Fruit fly (Drosophila melanogaster): ENCODE measurements around the gene cad.
A peak's percentile ranks its signal among the peaks of the same experiment; 100 is the strongest.

cad gene

DNA sequence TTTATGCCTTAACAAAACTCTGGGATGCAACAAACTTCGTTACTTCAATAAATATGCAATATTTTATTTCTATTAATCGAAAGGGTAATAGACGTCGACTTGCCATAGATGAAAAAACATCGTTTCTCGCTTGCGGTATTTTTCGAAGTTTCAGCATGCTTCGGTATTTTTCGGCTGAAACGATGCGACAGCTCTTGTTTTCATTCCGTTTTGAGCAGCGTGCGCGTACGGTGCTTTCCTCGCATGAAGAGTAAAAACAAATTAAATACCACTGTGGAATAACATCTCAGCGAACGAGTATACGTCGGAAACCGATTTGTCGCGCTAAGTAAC lies 26.9 kb downstream of the cad start, which contains the start of gene CG9328 (continued):
- no peak for TF ChIP-seq salm (tag; optimal IDR thresholded peaks at IDR 0.05)
- peak; percentile 61 for TF ChIP-seq lilli (GFP tag; optimal IDR thresholded peaks at IDR 0.05)
- no peak for TF ChIP-seq sr (GFP tag; IDR thresholded peaks at IDR 0.05)
- TF ChIP-seq CG15011 (GFP tag; optimal IDR thresholded peaks at IDR 0.05), result no peak
- peak; percentile 55 for TF ChIP-seq dm (GFP tag; optimal IDR thresholded peaks at IDR 0.05)
- TF ChIP-seq pnt (GFP tag; optimal IDR thresholded peaks at IDR 0.05), result no peak
- peak; percentile 33 for TF ChIP-seq Lhr (GFP tag; optimal IDR thresholded peaks at IDR 0.05)
- peak; percentile 21 for TF ChIP-seq zf30C (GFP tag; optimal IDR thresholded peaks at IDR 0.05)
- TF ChIP-seq CG12942 (GFP tag; optimal IDR thresholded peaks at IDR 0.05), result no peak
- TF ChIP-seq trem (tag; optimal IDR thresholded peaks at IDR 0.05), result peak; percentile 70
- peak; percentile 11 for TF ChIP-seq CG9437 (GFP tag; optimal IDR thresholded peaks at IDR 0.05)
- TF ChIP-seq Hr78 (GFP tag; optimal IDR thresholded peaks at IDR 0.05), result no peak
- TF ChIP-seq Abd-B (GFP tag; optimal IDR thresholded peaks at IDR 0.05), result no peak
- no peak for TF ChIP-seq tgo (GFP tag; IDR thresholded peaks at IDR 0.05)
- no peak; the same call in 1 of the 2 replicates for TF ChIP-seq CG31224 (GFP tag; IDR thresholded peaks at IDR 0.05)
- TF ChIP-seq Med (GFP tag), result peak; percentile 91
- TF ChIP-seq usp (GFP tag; optimal IDR thresholded peaks at IDR 0.05), result no peak
- no peak for TF ChIP-seq br (optimal IDR thresholded peaks at IDR 0.05)
- TF ChIP-seq CG15514 (GFP tag; optimal IDR thresholded peaks at IDR 0.05), result peak; percentile 65
- TF ChIP-seq Eip74EF (GFP tag; optimal IDR thresholded peaks at IDR 0.05), result peak in 1 of 2 experiments; percentile 44
- 0 out of 3 replicates have a peak, but pooled peaks have one; percentile 34 for TF ChIP-seq CG14860 (GFP tag; IDR thresholded peaks at IDR 0.05; ENCODE audit: partially characterized antibody)
- peak; percentile 33 for TF ChIP-seq shn (GFP tag; optimal IDR thresholded peaks at IDR 0.05)

DNA sequence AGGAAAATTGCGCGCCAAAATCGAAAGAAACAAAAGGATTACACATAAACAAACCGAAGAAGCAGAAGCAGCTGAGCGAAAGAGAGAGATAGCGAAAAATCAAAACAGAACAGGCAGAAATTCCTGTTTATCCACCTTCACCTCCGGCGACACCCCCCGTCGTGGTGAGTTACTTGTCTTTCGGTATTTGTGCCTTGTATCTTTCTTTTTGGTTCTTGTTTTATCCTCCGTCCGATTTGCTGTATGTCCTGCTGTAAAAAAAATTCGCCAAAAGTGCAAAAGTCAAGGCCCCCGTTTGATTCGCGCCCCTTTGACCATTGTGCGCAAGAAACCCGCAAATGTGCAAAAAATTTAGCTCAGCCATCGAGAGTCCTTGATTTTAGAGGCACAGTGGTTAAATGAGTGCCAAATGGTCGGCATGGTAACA lies 27.8 kb downstream of the cad start:
- TF ChIP-seq CG34376 (GFP tag; optimal IDR thresholded peaks at IDR 0.05) (peak; percentile 2), gce (GFP tag; IDR thresholded peaks at IDR 0.05) (0 out of 3 replicates have a peak, but pooled peaks have one; percentile 4), sqz (GFP tag; optimal IDR thresholded peaks at IDR 0.05) (peak; percentile 26), nom (GFP tag; optimal IDR thresholded peaks at IDR 0.05) (peak; percentile 62), CG8281 (tag; optimal IDR thresholded peaks at IDR 0.05) (no peak), jigr1 (GFP tag; IDR thresholded peaks at IDR 0.05) (no peak), Med (GFP tag) (peak; percentile 53), CG18599 (GFP tag; optimal IDR thresholded peaks at IDR 0.05) (peak; percentile 30), tll (GFP tag; optimal IDR thresholded peaks at IDR 0.05) (peak in 1 of 2 experiments; percentile 57), CG10979 (tag; optimal IDR thresholded peaks at IDR 0.05) (no peak), stwl (tag; optimal IDR thresholded peaks at IDR 0.05) (peak; percentile 12), Mes4 (GFP tag; optimal IDR thresholded peaks at IDR 0.05) (no peak), Kr (GFP tag; optimal IDR thresholded peaks at IDR 0.05) (peak; percentile 40), nerfin-1 (tag; optimal IDR thresholded peaks at IDR 0.05) (peak; percentile 92), CG1832 (GFP tag; optimal IDR thresholded peaks at IDR 0.05) (peak; percentile 15), CG6854 (GFP tag; optimal IDR thresholded peaks at IDR 0.05) (no peak), CG15479 (GFP tag; optimal IDR thresholded peaks at IDR 0.05) (peak; percentile 70), pros (GFP tag; optimal IDR thresholded peaks at IDR 0.05) (peak; percentile 32), CG11398 (GFP tag; optimal IDR thresholded peaks at IDR 0.05) (no peak), CG11723 (GFP tag; optimal IDR thresholded peaks at IDR 0.05) (no peak), sd (tag; optimal IDR thresholded peaks at IDR 0.05) (peak; percentile 53), CG13894 (tag; optimal IDR thresholded peaks at IDR 0.05) (peak; percentile 92), rib (GFP tag; IDR thresholded peaks at IDR 0.05) (0 out of 2 replicates have a peak, but pooled peaks have one; percentile 11)

Measured in whole organism, embryonic.